Fruit fly (Drosophila melanogaster): Measurements from ENCODE around the gene CG7492.

CG7492 gene

DNA sequence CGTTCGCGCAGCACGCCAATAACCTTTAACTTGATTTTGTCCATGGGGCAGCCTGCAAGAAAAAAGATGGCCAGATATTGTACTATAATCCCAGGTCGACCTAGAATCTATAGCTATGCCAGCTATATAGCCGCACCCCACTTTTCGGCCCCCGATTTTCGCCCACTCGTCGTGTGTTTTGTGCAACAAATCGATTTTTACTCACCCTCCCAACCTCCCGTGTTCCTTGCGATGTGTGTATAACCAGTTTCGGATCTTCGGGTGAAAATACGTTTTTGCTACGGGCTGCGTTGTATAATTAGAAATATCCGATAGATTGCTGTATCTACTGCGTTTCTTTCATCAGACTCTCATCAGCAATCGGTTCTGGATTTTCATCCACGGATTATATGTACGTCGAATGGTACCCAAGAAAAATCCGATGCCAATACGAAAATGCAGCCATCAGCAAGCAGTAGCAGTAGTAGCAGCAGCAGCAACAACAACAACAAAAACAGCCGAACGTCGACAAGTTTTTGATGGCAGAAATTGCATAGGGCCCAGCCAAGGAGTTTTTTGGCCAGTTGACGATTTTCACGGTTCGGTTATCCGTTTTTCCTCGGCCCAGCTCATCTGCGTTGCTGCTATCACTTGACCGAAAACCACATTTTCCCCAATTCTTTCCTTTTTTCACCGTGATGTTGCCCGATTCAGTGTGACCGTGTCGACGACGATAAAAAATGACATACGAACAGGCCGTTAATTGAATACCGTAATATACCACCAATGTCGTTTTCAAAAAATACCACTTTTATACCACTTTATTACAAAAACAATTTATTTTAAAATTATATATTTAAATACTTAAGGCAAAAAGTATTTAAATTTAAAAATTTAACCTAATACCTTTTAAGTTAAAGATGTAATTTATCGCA, at the start of gene CG7492:
TSS of gene CG7492 (minus strand) at position 705 of the 914 bp plus-strand sequence.
- no peak for TF ChIP-seq CG17801 (GFP tag; optimal IDR thresholded peaks at IDR 0.05; ENCODE audit: partially characterized antibody)

DNA sequence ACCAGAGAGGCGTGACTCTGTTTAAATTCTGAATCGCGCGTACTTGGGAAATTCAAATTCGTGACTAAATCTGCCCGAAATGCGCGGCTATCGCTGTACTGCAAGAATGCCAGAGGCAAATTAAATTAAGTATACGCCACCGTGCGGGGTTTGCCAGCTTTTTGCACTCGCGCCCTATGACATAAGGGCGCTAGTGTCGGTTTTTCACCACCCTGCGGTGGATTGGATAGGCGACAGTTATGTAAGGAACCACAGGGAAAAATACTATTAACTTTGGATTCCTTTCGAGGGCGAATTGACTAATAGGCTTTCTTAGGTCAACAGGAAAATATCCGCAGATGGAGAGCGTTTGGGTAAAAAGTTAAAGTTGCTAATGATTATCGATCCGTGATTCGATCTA, 41.0 kb upstream of the CG7492 start, which contains the start of gene CG44195:
TSS of gene CG44195 (minus strand) at position 101 of the 400 bp plus-strand sequence.
- no peak for TF ChIP-seq CG17801 (GFP tag; optimal IDR thresholded peaks at IDR 0.05; ENCODE audit: partially characterized antibody)

DNA sequence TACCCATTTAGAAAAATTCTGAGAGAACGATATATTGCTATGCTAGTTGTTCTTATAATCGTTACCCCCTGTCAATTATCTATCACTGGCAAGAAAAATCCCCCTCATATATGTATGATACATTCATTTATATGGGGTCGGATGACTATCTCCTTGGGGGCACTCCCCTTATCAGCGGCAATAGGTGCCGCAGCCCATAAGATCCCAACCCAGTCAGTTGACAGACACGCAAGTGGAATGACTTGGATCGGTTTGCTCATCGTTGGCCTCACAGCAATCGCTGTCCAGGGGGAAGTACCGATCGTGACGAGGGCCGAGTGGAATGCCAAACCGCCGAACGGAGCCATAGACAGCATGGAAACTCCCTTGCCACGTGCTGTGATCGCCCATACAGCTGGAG, 3.6 kb downstream of the CG7492 start, which contains the start of gene PGRP-SD:
TSS of gene PGRP-SD (plus strand) at position 213 of the 400 bp plus-strand sequence.
- no peak for TF ChIP-seq CG17801 (GFP tag; optimal IDR thresholded peaks at IDR 0.05; ENCODE audit: partially characterized antibody)

DNA sequence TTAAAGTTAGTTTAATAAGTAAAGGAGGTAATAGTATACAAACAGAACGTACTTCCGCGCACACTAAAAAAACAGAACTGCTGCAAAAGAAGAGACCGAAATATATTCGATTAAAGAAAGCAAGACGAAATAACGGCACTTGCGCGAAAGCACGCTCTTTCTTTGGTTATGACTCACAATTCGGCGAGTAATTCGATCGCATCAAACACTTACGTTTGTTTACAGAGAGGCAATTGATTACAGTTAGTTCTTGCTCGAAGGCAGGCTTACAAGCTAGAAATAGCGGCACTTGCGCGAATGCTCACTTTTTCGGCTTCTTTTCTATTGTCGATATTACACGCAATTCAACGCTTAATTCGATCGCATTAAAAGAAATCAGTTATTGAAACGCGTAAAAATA, 4.3 kb downstream of the CG7492 start, which contains the start of gene CG32373:
TSS of gene CG32373 (plus strand) at position 301 of the 400 bp plus-strand sequence.
- no peak for TF ChIP-seq CG17801 (GFP tag; optimal IDR thresholded peaks at IDR 0.05; ENCODE audit: partially characterized antibody)

DNA sequence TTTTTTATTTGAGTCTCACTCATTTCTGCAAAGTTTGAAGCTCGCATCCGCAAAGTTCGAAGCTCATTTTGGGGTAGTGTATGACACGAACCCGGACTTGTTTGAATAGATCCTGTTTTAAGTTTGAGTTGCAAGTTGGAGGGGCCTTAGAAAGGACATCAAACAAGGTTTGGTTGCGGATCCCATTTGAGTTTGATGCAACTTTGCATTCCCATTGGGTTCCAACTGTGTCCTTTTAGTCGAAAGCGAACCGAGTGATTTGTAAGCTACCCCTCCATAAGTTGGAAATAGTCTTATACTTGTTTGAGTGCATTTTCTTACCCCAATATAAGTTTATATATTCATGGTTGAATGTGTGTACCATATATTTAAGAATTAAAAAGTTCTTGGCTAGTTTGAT, 11.0 kb downstream of the CG7492 start:
- no peak for TF ChIP-seq CG17801 (GFP tag; optimal IDR thresholded peaks at IDR 0.05; ENCODE audit: partially characterized antibody)

DNA sequence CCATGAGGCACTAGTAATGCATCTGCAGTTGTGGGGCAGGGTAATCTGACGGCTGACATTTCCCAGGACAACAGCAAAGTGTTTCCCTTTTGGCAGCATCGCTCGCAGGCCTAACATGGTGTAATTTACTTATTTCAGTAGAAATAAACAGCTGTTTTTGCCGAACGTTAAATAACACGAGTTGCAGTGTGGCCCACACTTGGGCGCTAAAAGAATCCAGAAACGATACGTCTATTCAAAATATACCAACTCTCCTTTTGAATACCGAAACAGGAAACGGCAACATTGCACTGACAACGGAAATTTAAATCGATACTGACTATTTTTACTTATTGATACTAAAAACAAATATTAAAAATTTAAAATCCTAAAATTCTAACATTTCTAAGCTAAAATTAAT, 13.1 kb downstream of the CG7492 start, which contains the start of gene CG7506:
TSS of gene CG7506 (minus strand) at position 182 of the 400 bp plus-strand sequence.
- TF ChIP-seq CG17801 (GFP tag; optimal IDR thresholded peaks at IDR 0.05; ENCODE audit: partially characterized antibody), result peak; percentile 21

DNA sequence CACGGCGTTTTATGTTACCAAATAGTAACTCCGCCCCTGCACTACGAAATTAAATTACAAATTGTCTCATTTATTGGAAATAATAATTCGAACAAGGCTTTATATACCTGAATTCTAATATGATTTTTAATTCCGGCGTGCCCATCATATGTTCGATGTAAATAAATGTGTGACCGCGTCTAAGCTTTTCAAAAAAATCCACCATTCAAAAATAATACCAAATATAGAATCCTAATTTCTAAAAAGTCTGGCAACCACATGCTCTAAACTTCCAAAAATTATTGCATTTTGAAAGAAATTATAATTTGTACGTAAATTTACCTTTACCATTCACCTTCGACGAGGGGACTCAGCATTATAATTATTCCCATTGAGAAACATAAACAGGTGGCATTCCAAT, 14.3 kb downstream of the CG7492 start, which contains the start of gene Urm1:
TSS of gene Urm1 (minus strand) at position 150 of the 400 bp plus-strand sequence.
- no peak for TF ChIP-seq CG17801 (GFP tag; optimal IDR thresholded peaks at IDR 0.05; ENCODE audit: partially characterized antibody)

DNA sequence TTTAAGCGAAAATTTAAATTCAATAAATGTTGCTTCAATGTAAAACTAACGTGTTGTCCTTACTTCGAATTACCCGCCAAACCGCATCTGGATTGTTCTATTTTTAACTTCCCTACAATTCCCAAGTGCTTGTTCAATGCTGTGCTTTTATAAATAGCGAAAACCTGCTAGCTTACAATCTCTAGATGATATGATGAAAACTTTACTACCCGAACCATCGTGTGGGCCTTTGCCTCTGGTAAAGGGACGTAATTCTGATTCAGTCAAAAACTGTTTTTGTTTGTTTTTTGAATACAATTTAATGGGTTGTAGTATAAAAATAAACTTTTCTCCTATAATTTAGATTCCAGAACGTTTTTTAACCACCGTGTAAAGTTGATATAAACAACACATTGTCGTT, 15.0 kb downstream of the CG7492 start:
- TF ChIP-seq CG17801 (GFP tag; optimal IDR thresholded peaks at IDR 0.05; ENCODE audit: partially characterized antibody), result no peak

DNA sequence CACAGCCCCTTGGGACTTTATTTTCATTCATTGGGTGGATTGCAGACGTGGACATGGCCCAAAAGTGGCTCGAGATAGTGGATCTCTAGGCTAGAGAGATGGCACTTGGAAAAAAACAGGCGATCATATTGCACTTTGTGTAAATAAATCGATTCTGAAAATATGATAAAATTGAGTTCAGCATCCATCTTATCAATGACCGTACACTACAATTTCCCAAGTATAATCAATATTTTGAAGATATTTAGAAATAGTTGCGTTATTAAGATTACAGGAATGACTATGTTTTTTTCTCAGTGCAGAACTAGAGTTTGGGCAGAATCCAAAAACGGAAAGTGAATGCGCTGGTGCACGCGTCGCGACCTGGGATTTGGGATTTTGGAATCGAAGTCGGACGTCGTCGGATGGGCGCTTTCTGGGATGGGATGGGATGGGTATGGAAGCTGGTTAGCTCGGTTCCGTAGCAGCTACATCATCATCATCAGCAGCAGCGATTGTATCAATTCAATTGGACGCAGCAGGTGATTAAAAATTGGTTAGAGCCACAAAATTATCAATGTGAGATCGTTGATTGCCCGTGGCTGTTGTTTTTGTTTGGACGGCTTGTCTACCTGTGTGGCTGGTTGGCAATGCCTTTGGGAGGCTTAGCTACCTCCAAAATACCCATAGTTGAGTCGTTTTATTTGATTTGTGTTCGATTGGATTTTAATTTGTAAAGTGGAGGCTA, 19.6 kb downstream of the CG7492 start:
- no peak for TF ChIP-seq CG17801 (GFP tag; optimal IDR thresholded peaks at IDR 0.05; ENCODE audit: partially characterized antibody)

DNA sequence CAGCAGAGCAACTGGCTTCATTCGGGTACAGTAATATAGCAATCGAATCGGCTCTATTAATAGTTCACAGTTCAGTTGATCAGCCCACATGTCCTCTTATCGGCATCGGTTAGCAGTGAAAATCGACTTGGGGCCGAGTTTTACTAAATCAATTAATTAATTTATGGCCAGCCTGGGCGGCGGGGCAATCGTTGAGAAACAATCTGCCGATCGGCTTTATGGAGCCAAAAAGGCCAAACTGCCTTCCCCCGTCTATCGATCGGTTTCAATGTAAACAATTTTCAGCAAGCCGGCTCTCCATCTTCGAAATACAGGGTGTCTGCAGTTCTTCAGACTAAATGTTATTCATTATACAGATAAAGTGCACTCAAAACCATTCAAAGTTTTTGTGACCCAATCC, 20.9 kb downstream of the CG7492 start:
- no peak for TF ChIP-seq CG17801 (GFP tag; optimal IDR thresholded peaks at IDR 0.05; ENCODE audit: partially characterized antibody)

DNA sequence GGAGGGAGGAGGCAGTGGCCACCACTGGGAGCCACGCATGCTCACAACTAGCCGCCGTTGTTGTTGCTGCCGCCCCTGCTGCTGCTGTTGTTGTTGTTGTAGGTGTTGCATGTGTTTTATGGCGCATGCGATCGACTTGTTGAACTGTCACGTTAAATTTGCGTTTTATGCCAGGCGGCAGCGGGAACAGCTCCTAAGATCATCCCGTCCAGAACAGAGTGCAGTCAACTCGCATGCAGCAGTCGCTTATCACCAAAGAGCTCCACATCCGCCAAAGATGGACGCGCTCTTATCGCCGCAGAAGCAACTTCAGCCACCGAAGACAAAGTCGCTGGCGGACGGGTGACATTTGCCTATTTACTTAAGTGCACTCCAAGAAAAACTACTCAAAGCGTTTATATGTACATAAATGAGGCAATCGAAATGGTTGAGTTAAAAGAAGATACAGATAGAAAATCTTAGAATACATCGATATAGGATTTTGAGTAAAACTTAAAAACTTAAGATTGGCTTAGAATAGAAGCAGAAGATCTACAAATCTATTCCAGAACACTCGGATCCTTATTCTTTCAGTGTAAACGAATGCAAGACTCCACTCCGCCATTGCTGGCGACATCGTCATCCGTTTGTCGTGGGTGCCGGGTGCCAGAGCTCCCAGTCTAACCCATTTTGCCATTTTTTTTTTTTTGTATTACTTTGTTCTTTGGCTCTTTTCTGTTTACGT, 21.9 kb downstream of the CG7492 start:
- TF ChIP-seq CG17801 (GFP tag; optimal IDR thresholded peaks at IDR 0.05; ENCODE audit: partially characterized antibody), result no peak

DNA sequence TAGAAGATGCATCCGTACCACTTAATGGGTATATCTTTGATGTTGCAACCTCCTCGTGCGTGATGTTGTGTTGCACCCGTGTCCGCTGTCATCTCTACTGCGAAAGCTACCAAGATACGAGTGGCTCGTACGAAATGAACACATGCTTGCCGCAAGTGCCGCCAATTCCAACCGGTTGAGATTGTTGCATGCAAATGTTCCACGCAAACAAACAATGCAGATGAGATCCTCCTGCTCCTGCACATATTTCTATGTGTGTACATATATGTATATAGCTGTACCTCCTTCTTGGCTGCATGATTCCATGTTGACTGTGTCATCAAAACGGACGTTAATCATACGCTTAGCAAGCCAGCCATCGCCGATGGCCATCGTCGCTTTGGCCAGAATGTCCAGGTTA, 24.5 kb downstream of the CG7492 start:
- TF ChIP-seq CG17801 (GFP tag; optimal IDR thresholded peaks at IDR 0.05; ENCODE audit: partially characterized antibody), result no peak

DNA sequence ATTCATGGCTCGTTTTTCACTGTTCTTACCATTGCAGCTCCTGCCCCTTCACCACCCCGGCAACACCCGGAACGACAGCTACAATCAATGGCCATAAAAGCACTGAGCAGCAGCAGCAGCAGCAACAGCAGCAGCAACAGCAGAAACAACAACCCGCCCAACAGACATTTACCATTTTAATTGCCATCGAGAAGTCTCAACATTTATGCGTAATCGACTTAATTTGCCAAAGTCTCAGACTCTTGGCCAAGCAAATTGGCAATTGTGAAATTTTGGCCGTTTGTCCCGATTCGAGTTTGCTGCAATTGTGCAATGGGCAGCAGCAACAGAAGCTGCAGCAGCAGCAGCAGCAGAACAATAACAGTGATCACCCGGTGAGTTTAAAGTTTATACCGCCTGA, 30.0 kb downstream of the CG7492 start:
- TF ChIP-seq CG17801 (GFP tag; optimal IDR thresholded peaks at IDR 0.05; ENCODE audit: partially characterized antibody), result no peak

DNA sequence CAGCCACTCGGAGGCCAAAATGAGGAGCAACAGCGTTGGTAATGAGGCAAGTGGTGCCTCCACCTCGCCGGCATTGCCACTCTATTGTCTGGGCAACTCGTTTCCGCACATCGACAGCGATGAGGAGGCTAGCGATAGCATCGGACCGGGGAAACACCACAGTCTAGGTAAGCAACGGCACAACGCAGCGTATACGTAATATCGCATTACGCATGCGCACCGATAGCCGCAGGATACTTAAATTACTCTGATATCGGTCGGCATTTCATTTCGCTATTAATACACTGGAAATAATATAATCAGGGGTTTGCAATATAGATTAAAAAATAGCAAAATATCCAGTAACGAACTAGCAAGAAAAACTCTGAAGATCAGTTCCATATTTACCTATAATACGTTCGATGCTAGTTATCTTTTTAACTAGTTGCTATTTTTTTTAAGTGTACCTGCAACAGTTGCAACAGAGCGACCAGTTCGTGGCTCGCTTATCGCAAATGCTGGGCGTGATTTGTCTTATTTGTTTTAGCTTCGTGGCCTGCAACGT, 37.0 kb downstream of the CG7492 start:
- TF ChIP-seq CG17801 (GFP tag; optimal IDR thresholded peaks at IDR 0.05; ENCODE audit: partially characterized antibody), result no peak

DNA sequence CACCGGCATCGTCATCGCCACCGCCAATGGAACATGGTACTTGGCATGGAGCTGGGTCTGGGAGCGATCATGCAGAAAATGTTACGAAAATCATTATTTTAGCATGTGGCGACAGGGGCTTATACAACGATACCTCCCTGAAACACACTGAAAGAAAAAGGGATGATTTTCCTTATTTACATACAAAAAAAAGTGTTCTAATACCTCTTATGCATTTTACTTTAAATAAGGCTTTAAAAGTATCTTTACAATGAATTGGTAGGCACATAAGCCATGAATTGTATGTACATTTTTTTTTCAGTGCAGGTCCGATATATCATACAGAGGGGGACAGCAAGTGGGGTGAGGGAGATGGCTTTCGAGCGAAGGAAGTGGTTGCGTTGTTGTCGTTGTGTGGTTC, 40.3 kb downstream of the CG7492 start:
- TF ChIP-seq CG17801 (GFP tag; optimal IDR thresholded peaks at IDR 0.05; ENCODE audit: partially characterized antibody), result no peak

Data from ovary, adult (tissue).